Worm (Caenorhabditis elegans) whole organism, L1 larva: ENCODE data around the gene Y44A6D.3.

Experiments used
- alr-1 ChIP-seq: fragments of 200-800 bp; sonication (Bioruptor generic); optimal IDR thresholded peaks from 2 replicates; lab custom pipeline; 2018; ENCODE audit warnings: borderline replicate concordance, mild to moderate bottlenecking, missing genetic modification characterization, missing compliant biosample characterization
- blmp-1 ChIP-seq: fragments of 150-350 bp; optimal IDR thresholded peaks from 2 replicates; lab custom pipeline; 2014; ENCODE audit warnings: missing biosample characterization, missing genetic modification characterization
- dpl-1 ChIP-seq, 3 experiments: fragments of 150-350 bp in 2 of 3; sonication (generic microtip) in 1 of 3; optimal IDR thresholded peaks; 2 replicates each; lab custom pipeline; 2014 to 2017; ENCODE audit warnings: missing biosample characterization in 3 of 3, missing genetic modification characterization in 3 of 3, missing genetic modification reagents in 3 of 3
- efl-1 ChIP-seq, 4 experiments: fragments of 150-350 bp; optimal IDR thresholded peaks in 3 of 4; peaks in 1 of 4; 1 replicate in 1 of 4; 2 replicates in 3 of 4; lab custom pipeline; 2014; ENCODE audit warnings: missing biosample characterization in 2 of 4, missing genetic modification characterization in 2 of 4, missing genetic modification reagents in 2 of 4
- ets-5 ChIP-seq: fragments of 200-800 bp; sonication (Bioruptor generic); IDR thresholded peaks from 2 replicates; pipeline ENCODE4 v1.3.6; 2022; ENCODE audit warnings: missing genetic modification characterization, missing compliant biosample characterization
- fkh-4 ChIP-seq: sonication (generic microtip); optimal IDR thresholded peaks from 2 replicates; lab custom pipeline; 2016; ENCODE audit warnings: missing compliant biosample characterization, missing genetic modification characterization, borderline replicate concordance
- fkh-8 ChIP-seq: sonication (generic microtip); optimal IDR thresholded peaks from 2 replicates; lab custom pipeline; 2016; ENCODE audit warnings: mild to moderate bottlenecking, missing genetic modification characterization, missing compliant biosample characterization
- fos-1 ChIP-seq: fragments of 150-350 bp; optimal IDR thresholded peaks from 2 replicates; lab custom pipeline; 2014; ENCODE audit warnings: missing biosample characterization, missing genetic modification characterization
- hlh-4 ChIP-seq: sonication (generic microtip); optimal IDR thresholded peaks from 2 replicates; lab custom pipeline; 2016; ENCODE audit warnings: mild to moderate bottlenecking, missing genetic modification characterization, missing compliant biosample characterization
- hpl-2 ChIP-seq: fragments of 150-350 bp; optimal IDR thresholded peaks from 2 replicates; lab custom pipeline; 2014; ENCODE audit warnings: missing biosample characterization, missing genetic modification reagents, missing genetic modification characterization
- irx-1 ChIP-seq: sonication (generic microtip); optimal IDR thresholded peaks from 2 replicates; lab custom pipeline; 2016; ENCODE audit warnings: missing genetic modification characterization, missing compliant biosample characterization
- isw-1 ChIP-seq: fragments of 200-800 bp; sonication (Bioruptor generic); IDR thresholded peaks from 2 replicates; pipeline ENCODE4 v1.3.6; 2022; ENCODE audit warnings: missing genetic modification characterization, missing compliant biosample characterization
- lin-13 ChIP-seq: fragments of 150-350 bp; optimal IDR thresholded peaks from 2 replicates; lab custom pipeline; 2014; ENCODE audit warnings: missing biosample characterization, missing genetic modification reagents, missing genetic modification characterization
- lin-14 ChIP-seq: fragments of 200-800 bp; sonication (Bioruptor generic); optimal IDR thresholded peaks from 2 replicates; lab custom pipeline; 2018; ENCODE audit warnings: mild to moderate bottlenecking, missing genetic modification characterization, moderate library complexity, missing compliant biosample characterization
- lin-15B ChIP-seq: fragments of 150-350 bp; sonication (generic microtip); optimal IDR thresholded peaks from 3 replicates; lab custom pipeline; 2014; ENCODE audit warnings: missing biosample characterization, missing genetic modification characterization
- lir-3 ChIP-seq: sonication (generic microtip); optimal IDR thresholded peaks from 2 replicates; lab custom pipeline; 2016; ENCODE audit warnings: mild to moderate bottlenecking, missing genetic modification characterization, moderate library complexity, missing compliant biosample characterization; ENCODE audit not compliant: poor library complexity
- lsy-2 ChIP-seq, 2 experiments: fragments of 150-350 bp; optimal IDR thresholded peaks; 2 replicates each; lab custom pipeline; 2014; ENCODE audit warnings: missing biosample characterization in 2 of 2, missing genetic modification characterization in 2 of 2
- mdl-1 ChIP-seq, 2 experiments: fragments of 150-350 bp; optimal IDR thresholded peaks; 2 replicates each; lab custom pipeline; 2014 to 2017; ENCODE audit warnings: missing biosample characterization in 2 of 2, missing genetic modification characterization in 2 of 2, inconsistent platforms in 1 of 2
- mep-1 ChIP-seq: fragments of 150-350 bp; optimal IDR thresholded peaks from 2 replicates; lab custom pipeline; 2014; ENCODE audit warnings: missing biosample characterization, missing genetic modification characterization
- nhr-20 ChIP-seq: sonication (generic microtip); optimal IDR thresholded peaks from 2 replicates; lab custom pipeline; 2016; ENCODE audit warnings: mild to moderate bottlenecking, missing genetic modification characterization, missing compliant biosample characterization
- nhr-28 ChIP-seq: fragments of 150-350 bp; optimal IDR thresholded peaks from 2 replicates; lab custom pipeline; 2014; ENCODE audit warnings: missing biosample characterization, missing genetic modification characterization
- nhr-77 ChIP-seq: fragments of 150-350 bp; optimal IDR thresholded peaks from 2 replicates; lab custom pipeline; 2014; ENCODE audit warnings: missing biosample characterization, missing genetic modification characterization
- nhr-85 ChIP-seq: sonication (generic microtip); peaks from one replicate; lab custom pipeline; 2016; ENCODE audit warnings: missing genetic modification characterization, inconsistent platforms, missing compliant biosample characterization
- pag-3 ChIP-seq: sonication (generic microtip); optimal IDR thresholded peaks from 2 replicates; lab custom pipeline; 2017; ENCODE audit warnings: missing genetic modification characterization, mild to moderate bottlenecking, missing compliant biosample characterization, antibody characterized with exemption, borderline replicate concordance; ENCODE audit not compliant: insufficient read depth
- snpc-4 ChIP-seq: fragments of 150-350 bp; optimal IDR thresholded peaks from 2 replicates; lab custom pipeline; 2014; ENCODE audit warnings: missing biosample characterization, missing genetic modification characterization
- sptf-1 ChIP-seq: fragments of 150-350 bp; optimal IDR thresholded peaks from 2 replicates; lab custom pipeline; 2014; ENCODE audit warnings: missing biosample characterization, missing genetic modification characterization
- tlp-1 ChIP-seq: fragments of 150-350 bp; optimal IDR thresholded peaks from 2 replicates; lab custom pipeline; 2014; ENCODE audit warnings: missing biosample characterization, missing genetic modification characterization
- unc-130 ChIP-seq: fragments of 150-350 bp; optimal IDR thresholded peaks from 2 replicates; lab custom pipeline; 2017; ENCODE audit warnings: missing biosample characterization, missing genetic modification characterization, inconsistent platforms
- unc-30 ChIP-seq: sonication (generic microtip); optimal IDR thresholded peaks from 2 replicates; lab custom pipeline; 2017; ENCODE audit warnings: missing biosample characterization, missing genetic modification characterization
- unc-62 ChIP-seq: fragments of 150-350 bp; optimal IDR thresholded peaks from 2 replicates; lab custom pipeline; 2014; ENCODE audit warnings: missing biosample characterization, missing genetic modification reagents, missing genetic modification characterization
- unc-86 ChIP-seq: sonication (generic microtip); optimal IDR thresholded peaks from 2 replicates; lab custom pipeline; 2016; ENCODE audit warnings: missing genetic modification characterization, missing compliant biosample characterization
- unc-98 ChIP-seq: fragments of 200-800 bp; sonication (Bioruptor generic); IDR thresholded peaks from 2 replicates; pipeline ENCODE4 v1.3.6; 2022; ENCODE audit warnings: missing genetic modification characterization, missing compliant biosample characterization
- xbp-1 ChIP-seq: sonication (generic microtip); optimal IDR thresholded peaks from 2 replicates; lab custom pipeline; 2016; ENCODE audit warnings: missing genetic modification characterization, missing compliant biosample characterization
- zag-1 ChIP-seq: fragments of 150-350 bp; optimal IDR thresholded peaks from 2 replicates; lab custom pipeline; 2014; ENCODE audit warnings: missing biosample characterization, missing genetic modification characterization
- zip-4 ChIP-seq: fragments of 200-800 bp; sonication (Bioruptor generic); optimal IDR thresholded peaks from 2 replicates; lab custom pipeline; 2018; ENCODE audit warnings: mild to moderate bottlenecking, missing genetic modification characterization, moderate library complexity, missing compliant biosample characterization
- ztf-11 ChIP-seq, 2 experiments: sonication (generic microtip); optimal IDR thresholded peaks; 2 replicates each; lab custom pipeline; 2016 to 2017; ENCODE audit warnings: missing genetic modification characterization in 2 of 2, missing biosample characterization in 1 of 2, missing compliant biosample characterization in 1 of 2

The Y44A6D.3 gene

ce11 chrV:20824962-20825609, 32.9 kb upstream of the Y44A6D.3 start, which contains the start of the genes gcy-22 and grl-14:
TSS of gene gcy-22 (minus strand) at chrV:20825062.
TSS of gene grl-14 (plus strand) at chrV:20825559.
- TF ChIP-seq fkh-8 (tag; lab: Kevin White, UChicago) (no peak), hlh-4 (tag; lab: Kevin White, UChicago) (no peak), lir-3 (tag; lab: Kevin White, UChicago) (no peak), hpl-2 (no peak), nhr-85 (tag; lab: Kevin White, UChicago) (no peak), fkh-4 (tag; lab: Kevin White, UChicago) (no peak), alr-1 (tag; lab: Kevin White, UChicago) (no peak), pag-3 (tag; lab: Kevin White, UChicago) (no peak), lin-13 (GFP tag; lab: Kevin White, UChicago) (no peak), sptf-1 (tag; lab: Kevin White, UChicago) (no peak)

DNA sequence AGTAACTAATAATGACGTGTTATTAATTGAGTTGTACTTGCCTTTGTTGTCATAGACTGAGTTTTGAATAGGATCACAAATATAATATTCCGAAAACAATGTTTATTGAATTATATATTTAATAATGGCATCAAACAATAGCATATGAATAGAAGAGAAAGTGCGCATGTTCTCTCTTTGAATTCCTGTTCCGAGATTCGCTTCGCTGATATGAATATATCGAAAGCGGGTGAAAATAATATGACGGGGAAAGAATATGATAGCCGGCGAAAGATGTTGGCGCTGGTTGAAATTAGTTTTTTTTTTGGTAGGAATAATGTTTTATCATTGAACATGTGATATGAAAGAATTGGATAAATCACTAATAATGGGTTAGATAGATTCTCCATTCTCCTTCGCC, 27.8 kb upstream of the Y44A6D.3 start, which contains the start of gene T03D8.6:
Gene T03D8.6, minus strand, starts transcription at position 298 of the 400 bp plus-strand sequence.
- TF ChIP-seq unc-98 (GFP tag; lab: Robert Waterston, UW) (no peak), blmp-1 (tag; lab: Kevin White, UChicago) (peak; percentile 68), zag-1 (tag; lab: Kevin White, UChicago) (no peak)

DNA sequence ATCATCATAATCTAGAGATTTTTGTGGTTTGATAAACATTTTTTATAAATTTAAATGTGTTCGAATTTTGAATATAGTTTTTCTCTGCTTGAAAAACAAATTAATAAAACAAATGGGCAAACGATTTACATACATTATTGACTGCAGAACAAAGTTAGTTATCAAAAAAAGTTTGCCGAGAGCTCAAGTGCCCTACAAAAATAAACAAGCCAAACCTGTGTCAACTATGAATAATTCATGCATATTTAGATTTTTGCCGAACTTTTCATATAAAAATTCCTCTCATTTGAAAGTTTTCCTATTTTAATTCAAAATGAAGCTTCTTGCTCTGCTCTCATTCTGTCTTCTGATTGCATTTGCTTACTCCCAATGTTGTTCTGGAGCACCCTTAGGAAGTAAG, 23.6 kb upstream of the Y44A6D.3 start, which contains the start of gene sshk-1:
Gene sshk-1, plus strand, starts transcription at position 301 of the 400 bp plus-strand sequence.
- no peak for TF ChIP-seq ets-5
- TF ChIP-seq unc-30 (tag; lab: Kevin White, UChicago) = no peak
- no peak for TF ChIP-seq snpc-4 (tag; lab: Kevin White, UChicago)
- no peak for TF ChIP-seq unc-62
- TF ChIP-seq nhr-77 (tag; lab: Kevin White, UChicago) = no peak
- no peak for TF ChIP-seq unc-130 (tag; lab: Kevin White, UChicago)
- no peak for TF ChIP-seq efl-1 (optimal IDR thresholded peaks at IDR 0.05; lab: Kevin White, UChicago)
- no peak for TF ChIP-seq efl-1 (GFP tag; optimal IDR thresholded peaks at IDR 0.05 in 1 of 2; lab: Kevin White, UChicago)
- no peak for TF ChIP-seq zip-4
- TF ChIP-seq fos-1 (tag; lab: Kevin White, UChicago) = no peak
- TF ChIP-seq lin-15B (tag; lab: Kevin White, UChicago) = no peak
- no peak for TF ChIP-seq hlh-4 (tag; lab: Kevin White, UChicago)
- no peak for TF ChIP-seq nhr-28 (tag; lab: Kevin White, UChicago)
- no peak for TF ChIP-seq mdl-1 (tag; optimal IDR thresholded peaks at IDR 0.05; lab: Kevin White, UChicago)
- no peak for TF ChIP-seq isw-1 (GFP tag; lab: Robert Waterston, UW)

ce11 chrV:20814424-20814823, 22.2 kb upstream of the Y44A6D.3 start, which contains the start of gene Y44A6D.7:
TSS of gene Y44A6D.7 (plus strand) at chrV:20814724.
- TF ChIP-seq nhr-85 (tag; lab: Kevin White, UChicago) (peak; percentile 30), ztf-11 (tag; optimal IDR thresholded peaks at IDR 0.05; lab: Kevin White, UChicago) (no peak)
- TF ChIP-seq, all 84 proteins: peak for 1

DNA sequence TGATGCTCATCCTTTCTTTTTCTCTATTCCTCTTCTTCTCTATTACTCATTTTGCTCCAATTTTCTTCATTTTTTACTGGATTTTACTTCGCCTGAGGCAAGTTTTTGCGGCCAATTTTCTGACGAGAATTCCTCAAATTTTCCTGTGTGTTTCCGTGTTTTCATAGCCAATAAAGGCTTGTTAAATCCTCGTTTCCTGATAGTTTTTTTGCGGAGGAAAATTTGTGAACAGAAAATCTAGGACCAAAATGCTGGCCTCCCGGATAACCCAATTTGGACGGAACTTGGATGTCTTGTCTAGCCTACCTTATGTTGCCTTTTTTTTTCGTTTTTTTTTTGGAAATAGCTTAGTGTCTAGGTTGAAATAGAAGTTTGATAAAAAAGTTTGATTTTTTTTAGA, 21.4 kb upstream of the Y44A6D.3 start:
- TF ChIP-seq nhr-85 (tag; lab: Kevin White, UChicago) (no peak), lin-14 (GFP tag; lab: Kevin White, UChicago) (peak; percentile 56), efl-1 (optimal IDR thresholded peaks at IDR 0.05; lab: Kevin White, UChicago) (no peak), efl-1 (GFP tag; optimal IDR thresholded peaks at IDR 0.05 in 1 of 2; lab: Kevin White, UChicago) (peak in 1 of 2 experiments; percentile 7)

DNA sequence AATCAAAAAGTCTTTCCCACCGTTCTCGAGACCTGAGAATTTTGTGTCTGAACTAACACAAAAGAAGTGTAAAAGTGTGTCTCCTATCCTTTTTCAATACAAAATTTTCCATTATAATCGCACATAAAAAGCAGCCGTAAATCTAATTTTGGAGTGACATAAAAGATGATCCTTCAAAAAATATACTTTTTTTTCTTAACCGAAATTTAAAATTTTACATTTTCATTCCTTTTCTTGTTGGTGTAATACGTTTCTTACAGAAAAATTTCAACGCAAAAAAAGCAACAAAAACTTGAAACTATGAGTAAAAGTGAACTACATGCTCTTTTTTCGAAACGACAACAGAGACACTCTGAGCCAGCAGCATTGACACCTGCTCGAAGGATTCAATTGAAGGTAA, 14.8 kb upstream of the Y44A6D.3 start, which contains the start of gene Y44A6D.6:
Gene Y44A6D.6, plus strand, starts transcription at position 301 of the 400 bp plus-strand sequence.
- no peak for TF ChIP-seq irx-1 (tag; lab: Kevin White, UChicago)
- TF ChIP-seq unc-86 (tag; lab: Kevin White, UChicago) = no peak
- no peak for TF ChIP-seq unc-30 (tag; lab: Kevin White, UChicago)
- no peak for TF ChIP-seq dpl-1 (GFP tag; optimal IDR thresholded peaks at IDR 0.05; lab: Kevin White, UChicago)
- no peak for TF ChIP-seq mep-1 (tag; lab: Kevin White, UChicago)
- no peak for TF ChIP-seq nhr-28 (tag; lab: Kevin White, UChicago)
- TF ChIP-seq tlp-1 (tag; lab: Kevin White, UChicago) = no peak
- no peak for TF ChIP-seq xbp-1
- TF ChIP-seq efl-1 (optimal IDR thresholded peaks at IDR 0.05; lab: Kevin White, UChicago) = no peak
- TF ChIP-seq efl-1 (GFP tag; optimal IDR thresholded peaks at IDR 0.05 in 1 of 2; lab: Kevin White, UChicago) = no peak
- no peak for TF ChIP-seq lsy-2 (tag; optimal IDR thresholded peaks at IDR 0.05; lab: Kevin White, UChicago)
- TF ChIP-seq nhr-20 (tag; lab: Kevin White, UChicago) = no peak
- TF ChIP-seq, all 84 proteins: peak for 0
